Worm (Caenorhabditis elegans) whole organism, L1 larva: ENCODE results near the gene B0361.9.

Experiments used
- C34B4.2 ChIP-seq: sonication (generic microtip); optimal IDR thresholded peaks from 2 replicates; lab custom pipeline; 2017; ENCODE audit warnings: mild to moderate bottlenecking, missing genetic modification characterization, missing compliant biosample characterization
- F16B12.6 ChIP-seq: fragments of 150-350 bp; optimal IDR thresholded peaks from 2 replicates; lab custom pipeline; 2014; ENCODE audit warnings: missing biosample characterization, missing genetic modification characterization
- Y116A8C.19 ChIP-seq: sonication (generic microtip); optimal IDR thresholded peaks from 2 replicates; lab custom pipeline; 2016; ENCODE audit warnings: missing compliant biosample characterization, missing genetic modification characterization, borderline replicate concordance
- aly-2 ChIP-seq: fragments of 150-350 bp; optimal IDR thresholded peaks from 2 replicates; lab custom pipeline; 2014; ENCODE audit warnings: missing biosample characterization, missing genetic modification characterization
- blmp-1 ChIP-seq: fragments of 150-350 bp; optimal IDR thresholded peaks from 2 replicates; lab custom pipeline; 2014; ENCODE audit warnings: missing biosample characterization, missing genetic modification characterization
- ceh-63 ChIP-seq: fragments of 200-800 bp; sonication (Bioruptor generic); optimal IDR thresholded peaks from 2 replicates; lab custom pipeline; 2018; ENCODE audit warnings: mild to moderate bottlenecking, missing genetic modification characterization, missing compliant biosample characterization
- ces-1 ChIP-seq: fragments of 150-350 bp; optimal IDR thresholded peaks from 2 replicates; lab custom pipeline; 2014; ENCODE audit warnings: missing biosample characterization, missing genetic modification reagents, missing genetic modification characterization
- dpl-1 ChIP-seq, 3 experiments: fragments of 150-350 bp in 2 of 3; sonication (generic microtip) in 1 of 3; optimal IDR thresholded peaks; 2 replicates each; lab custom pipeline; 2014 to 2017; ENCODE audit warnings: missing biosample characterization in 3 of 3, missing genetic modification characterization in 3 of 3, missing genetic modification reagents in 3 of 3
- dsc-1 ChIP-seq: sonication (generic microtip); optimal IDR thresholded peaks from 2 replicates; lab custom pipeline; 2016; ENCODE audit warnings: mild to moderate bottlenecking, missing genetic modification characterization, missing compliant biosample characterization
- efl-1 ChIP-seq, 4 experiments: fragments of 150-350 bp; optimal IDR thresholded peaks in 3 of 4; peaks in 1 of 4; 1 replicate in 1 of 4; 2 replicates in 3 of 4; lab custom pipeline; 2014; ENCODE audit warnings: missing biosample characterization in 2 of 4, missing genetic modification characterization in 2 of 4, missing genetic modification reagents in 2 of 4
- egl-13 ChIP-seq: sonication (generic microtip); optimal IDR thresholded peaks from 2 replicates; lab custom pipeline; 2016; ENCODE audit warnings: missing genotype, missing genetic modification reagents, missing genetic modification characterization, missing compliant biosample characterization
- egl-27 ChIP-seq, 2 experiments: fragments of 150-350 bp in 1 of 2; sonication (generic microtip); optimal IDR thresholded peaks; 3 replicates each; lab custom pipeline; 2017 to 2018; ENCODE audit warnings: missing biosample characterization in 2 of 2, missing genetic modification characterization in 2 of 2, missing genetic modification reagents in 2 of 2
- elt-2 ChIP-seq: sonication (generic microtip); optimal IDR thresholded peaks from 2 replicates; lab custom pipeline; 2016; ENCODE audit warnings: missing genetic modification characterization, mild to moderate bottlenecking, inconsistent platforms, missing compliant biosample characterization, missing genetic modification reagents
- fkh-10 ChIP-seq: sonication (generic microtip); optimal IDR thresholded peaks from 2 replicates; lab custom pipeline; 2017; ENCODE audit warnings: missing biosample characterization, missing genetic modification reagents, missing genetic modification characterization
- fos-1 ChIP-seq: fragments of 150-350 bp; optimal IDR thresholded peaks from 2 replicates; lab custom pipeline; 2014; ENCODE audit warnings: missing biosample characterization, missing genetic modification characterization
- hlh-4 ChIP-seq: sonication (generic microtip); optimal IDR thresholded peaks from 2 replicates; lab custom pipeline; 2016; ENCODE audit warnings: mild to moderate bottlenecking, missing genetic modification characterization, missing compliant biosample characterization
- lin-14 ChIP-seq: fragments of 200-800 bp; sonication (Bioruptor generic); optimal IDR thresholded peaks from 2 replicates; lab custom pipeline; 2018; ENCODE audit warnings: mild to moderate bottlenecking, missing genetic modification characterization, moderate library complexity, missing compliant biosample characterization
- lin-15B ChIP-seq: fragments of 150-350 bp; sonication (generic microtip); optimal IDR thresholded peaks from 3 replicates; lab custom pipeline; 2014; ENCODE audit warnings: missing biosample characterization, missing genetic modification characterization
- lin-39 ChIP-seq: fragments of 150-350 bp; optimal IDR thresholded peaks from 2 replicates; lab custom pipeline; 2014; ENCODE audit warnings: missing biosample characterization, missing genetic modification reagents, missing genetic modification characterization
- lir-3 ChIP-seq: sonication (generic microtip); optimal IDR thresholded peaks from 2 replicates; lab custom pipeline; 2016; ENCODE audit warnings: mild to moderate bottlenecking, missing genetic modification characterization, moderate library complexity, missing compliant biosample characterization; ENCODE audit not compliant: poor library complexity
- mab-9 ChIP-seq: fragments of 200-800 bp; sonication (Bioruptor generic); IDR thresholded peaks from 2 replicates; pipeline ENCODE4 v1.3.6; 2022; ENCODE audit warnings: missing genetic modification reagents, missing genetic modification characterization, missing compliant biosample characterization
- mep-1 ChIP-seq: fragments of 150-350 bp; optimal IDR thresholded peaks from 2 replicates; lab custom pipeline; 2014; ENCODE audit warnings: missing biosample characterization, missing genetic modification characterization
- nhr-12 ChIP-seq: sonication (generic microtip); optimal IDR thresholded peaks from 2 replicates; lab custom pipeline; 2017; ENCODE audit warnings: missing biosample characterization, missing genetic modification characterization
- nhr-237 ChIP-seq: fragments of 150-350 bp; optimal IDR thresholded peaks from 2 replicates; lab custom pipeline; 2014; ENCODE audit warnings: missing biosample characterization, missing genetic modification characterization
- nhr-71 ChIP-seq: sonication (generic microtip); optimal IDR thresholded peaks from 2 replicates; lab custom pipeline; 2016; ENCODE audit warnings: mild to moderate bottlenecking, missing genetic modification characterization, moderate library complexity, missing compliant biosample characterization
- nhr-76 ChIP-seq: sonication (generic microtip); optimal IDR thresholded peaks from 2 replicates; lab custom pipeline; 2017; ENCODE audit warnings: missing biosample characterization, missing genetic modification characterization
- nhr-77 ChIP-seq: fragments of 150-350 bp; optimal IDR thresholded peaks from 2 replicates; lab custom pipeline; 2014; ENCODE audit warnings: missing biosample characterization, missing genetic modification characterization
- nhr-90 ChIP-seq: sonication (generic microtip); optimal IDR thresholded peaks from 2 replicates; lab custom pipeline; 2016; ENCODE audit warnings: mild to moderate bottlenecking, missing genetic modification characterization, missing compliant biosample characterization; ENCODE audit not compliant: poor library complexity
- pqm-1 ChIP-seq: sonication (generic microtip); optimal IDR thresholded peaks from 3 replicates; lab custom pipeline; 2017; ENCODE audit warnings: missing biosample characterization, missing genetic modification characterization
- rnt-1 ChIP-seq: sonication (generic microtip); optimal IDR thresholded peaks from 2 replicates; lab custom pipeline; 2016; ENCODE audit warnings: mild to moderate bottlenecking, missing genetic modification characterization, moderate library complexity, missing compliant biosample characterization
- skn-1 ChIP-seq: fragments of 150-350 bp; optimal IDR thresholded peaks from 2 replicates; lab custom pipeline; 2014; ENCODE audit warnings: missing biosample characterization, missing genetic modification characterization
- snpc-4 ChIP-seq: fragments of 150-350 bp; optimal IDR thresholded peaks from 2 replicates; lab custom pipeline; 2014; ENCODE audit warnings: missing biosample characterization, missing genetic modification characterization
- sox-4 ChIP-seq: sonication (generic microtip); optimal IDR thresholded peaks from 2 replicates; lab custom pipeline; 2016; ENCODE audit warnings: missing genetic modification characterization, missing compliant biosample characterization
- sptf-1 ChIP-seq: fragments of 150-350 bp; optimal IDR thresholded peaks from 2 replicates; lab custom pipeline; 2014; ENCODE audit warnings: missing biosample characterization, missing genetic modification characterization
- tbx-2 ChIP-seq: sonication (generic microtip); optimal IDR thresholded peaks from 2 replicates; lab custom pipeline; 2016; ENCODE audit warnings: missing genetic modification characterization, missing compliant biosample characterization
- unc-130 ChIP-seq: fragments of 150-350 bp; optimal IDR thresholded peaks from 2 replicates; lab custom pipeline; 2017; ENCODE audit warnings: missing biosample characterization, missing genetic modification characterization, inconsistent platforms
- unc-62 ChIP-seq: fragments of 150-350 bp; optimal IDR thresholded peaks from 2 replicates; lab custom pipeline; 2014; ENCODE audit warnings: missing biosample characterization, missing genetic modification reagents, missing genetic modification characterization
- unc-86 ChIP-seq: sonication (generic microtip); optimal IDR thresholded peaks from 2 replicates; lab custom pipeline; 2016; ENCODE audit warnings: missing genetic modification characterization, missing compliant biosample characterization
- unc-98 ChIP-seq: fragments of 200-800 bp; sonication (Bioruptor generic); IDR thresholded peaks from 2 replicates; pipeline ENCODE4 v1.3.6; 2022; ENCODE audit warnings: missing genetic modification characterization, missing compliant biosample characterization
- zag-1 ChIP-seq: fragments of 150-350 bp; optimal IDR thresholded peaks from 2 replicates; lab custom pipeline; 2014; ENCODE audit warnings: missing biosample characterization, missing genetic modification characterization

B0361.9 gene

DNA sequence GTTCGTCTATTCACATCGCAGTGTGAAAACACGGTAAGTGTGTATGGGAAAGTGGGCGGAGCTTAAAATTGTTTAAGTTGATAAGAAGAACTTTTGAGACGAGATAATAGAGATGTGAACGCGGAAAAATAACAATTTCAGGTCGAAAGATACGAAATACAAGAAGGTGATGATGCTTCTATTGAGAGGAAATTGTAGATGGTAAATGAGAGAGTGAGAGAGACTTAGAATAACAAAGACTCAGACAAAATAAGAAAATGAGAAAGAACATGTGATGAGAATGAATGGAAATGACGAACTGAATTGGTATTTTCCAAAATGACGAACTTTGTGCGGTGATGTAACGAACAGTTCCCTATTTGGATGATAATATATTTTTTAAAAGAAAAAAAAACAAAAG, 28.3 kb downstream of the B0361.9 start (continued):
- no peak for TF ChIP-seq lin-39 (tag; lab: Kevin White, UChicago)
- TF ChIP-seq F16B12.6 (tag; lab: Kevin White, UChicago), result no peak
- no peak for TF ChIP-seq nhr-90 (tag; lab: Kevin White, UChicago)
- no peak for TF ChIP-seq unc-98 (GFP tag; lab: Robert Waterston, UW)
- no peak for TF ChIP-seq C34B4.2 (tag; lab: Kevin White, UChicago)
- TF ChIP-seq mab-9 (GFP tag; lab: Robert Waterston, UW), result no peak
- no peak for TF ChIP-seq unc-86 (tag; lab: Kevin White, UChicago)
- peak; percentile 34 for TF ChIP-seq lin-14 (GFP tag; lab: Kevin White, UChicago)
- TF ChIP-seq nhr-71 (tag; lab: Kevin White, UChicago), result peak; percentile 9
- TF ChIP-seq efl-1 (optimal IDR thresholded peaks at IDR 0.05; lab: Kevin White, UChicago), result no peak
- TF ChIP-seq efl-1 (GFP tag; optimal IDR thresholded peaks at IDR 0.05 in 1 of 2; lab: Kevin White, UChicago), result peak; percentile 4 to 40
- TF ChIP-seq nhr-237 (tag; lab: Kevin White, UChicago), result no peak
- no peak for TF ChIP-seq ceh-63 (GFP tag; lab: Kevin White, UChicago)
- no peak for TF ChIP-seq snpc-4

DNA sequence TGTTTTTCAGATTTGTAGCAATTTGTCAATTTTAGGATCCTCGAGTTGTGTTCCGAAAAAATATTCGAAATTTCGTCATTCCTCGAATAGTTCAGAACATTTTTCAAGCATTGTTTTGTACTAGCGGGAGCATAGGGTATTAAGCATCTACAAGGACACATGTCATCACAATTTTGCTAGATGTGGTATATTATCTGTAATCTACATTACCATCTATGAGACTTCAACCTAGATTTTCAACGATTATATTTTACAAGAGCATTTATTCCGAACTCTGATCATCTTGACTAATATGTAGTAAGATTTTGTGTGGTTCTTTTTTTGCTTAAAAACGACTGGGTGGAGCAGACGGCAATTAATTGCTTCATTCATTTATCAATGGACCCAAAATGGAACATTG, 36.4 kb downstream of the B0361.9 start:
- TF ChIP-seq elt-2 (tag; lab: Kevin White, UChicago) (no peak), nhr-76 (tag; lab: Kevin White, UChicago) (no peak)
- TF ChIP-seq, all 84 proteins: peak for 0

DNA sequence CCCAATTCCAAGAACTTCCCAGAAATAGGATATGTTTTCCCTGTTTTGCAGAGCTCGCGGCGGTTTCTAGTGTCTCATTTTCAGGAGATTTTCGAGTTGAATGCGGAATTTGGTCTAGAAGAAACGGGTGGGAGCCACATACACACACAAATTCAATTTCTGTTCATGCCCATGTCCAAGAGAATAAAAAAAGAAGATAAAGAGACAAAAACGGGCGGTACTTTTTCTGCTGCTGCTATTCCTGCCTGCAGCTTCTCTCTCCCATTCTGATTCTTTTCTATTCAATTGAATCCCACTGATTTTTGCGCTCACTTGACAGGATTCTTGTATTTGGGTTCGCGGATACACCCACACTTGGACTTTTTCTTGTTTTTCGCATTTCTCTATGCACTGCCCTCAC, 36.8 kb downstream of the B0361.9 start:
- TF ChIP-seq dsc-1 (tag; lab: Kevin White, UChicago), result no peak
- no peak for TF ChIP-seq nhr-77 (tag; lab: Kevin White, UChicago)
- TF ChIP-seq sox-4, result no peak
- no peak for TF ChIP-seq lir-3 (tag; lab: Kevin White, UChicago)
- no peak for TF ChIP-seq rnt-1 (tag; lab: Kevin White, UChicago)
- TF ChIP-seq fkh-10 (GFP tag; lab: Kevin White, UChicago), result peak; percentile 50
- TF ChIP-seq dpl-1 (GFP tag; optimal IDR thresholded peaks at IDR 0.05; lab: Kevin White, UChicago), result no peak
- no peak for TF ChIP-seq skn-1 (tag; lab: Kevin White, UChicago)
- TF ChIP-seq lin-14 (GFP tag; lab: Kevin White, UChicago), result peak; percentile 34

DNA sequence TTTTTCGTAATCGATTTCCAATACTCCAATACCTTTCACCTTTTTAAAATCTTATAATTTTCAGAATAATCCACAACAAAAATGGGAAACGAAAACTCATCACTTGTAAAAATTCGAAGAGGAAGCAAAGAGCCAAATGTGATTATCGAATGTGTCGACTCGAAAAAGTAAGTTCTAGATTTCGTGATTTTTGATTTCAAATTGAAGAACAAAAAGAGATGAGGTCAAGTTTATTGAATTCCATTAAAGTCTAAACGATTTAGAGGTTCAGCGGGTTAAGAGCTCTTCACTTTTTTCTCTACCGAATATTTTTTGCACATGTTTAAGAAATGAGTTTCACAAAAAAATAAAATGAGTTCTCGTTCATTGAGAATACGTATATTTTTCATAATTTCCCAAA, 40.5 kb downstream of the B0361.9 start, which contains the start of gene B0361.4:
TSS of gene B0361.4 (plus strand) at position 61 of the 400 bp plus-strand sequence.
- peak; percentile 88 for TF ChIP-seq fkh-10 (GFP tag; lab: Kevin White, UChicago)
- peak; percentile 18 for TF ChIP-seq lin-14 (GFP tag; lab: Kevin White, UChicago)
- no peak for TF ChIP-seq egl-13
- no peak for TF ChIP-seq lin-39 (tag; lab: Kevin White, UChicago)

DNA sequence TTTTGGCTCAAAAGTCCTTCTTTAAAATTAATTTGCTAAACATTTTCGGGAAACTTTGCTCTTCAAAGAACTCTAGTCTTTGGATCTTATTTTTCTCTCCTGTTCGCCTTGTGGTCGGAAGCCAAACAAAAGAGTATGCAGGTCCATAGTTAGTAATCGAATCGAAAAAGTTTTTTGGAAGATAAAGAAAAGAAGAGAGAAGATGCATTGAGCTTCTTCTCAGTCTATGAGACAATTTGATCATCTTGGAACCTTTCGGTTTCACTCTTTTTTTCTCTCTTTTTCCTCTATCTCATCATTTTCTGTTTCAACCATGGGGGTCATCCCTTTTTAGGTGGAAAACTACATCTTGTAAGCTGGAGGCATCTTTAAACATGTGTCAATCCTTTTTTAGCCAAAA, 45.8 kb downstream of the B0361.9 start:
- no peak for TF ChIP-seq nhr-12 (tag; lab: Kevin White, UChicago)
- TF ChIP-seq unc-62, result no peak
- TF ChIP-seq sptf-1, result no peak
- TF ChIP-seq aly-2 (tag; lab: Kevin White, UChicago), result no peak
- no peak for TF ChIP-seq tbx-2 (tag; lab: Kevin White, UChicago)
- TF ChIP-seq snpc-4, result no peak
- no peak for TF ChIP-seq skn-1 (tag; lab: Kevin White, UChicago)
- TF ChIP-seq hlh-4, result no peak
- TF ChIP-seq F16B12.6 (tag; lab: Kevin White, UChicago), result no peak
- TF ChIP-seq mab-9 (GFP tag; lab: Robert Waterston, UW), result no peak
- TF ChIP-seq fos-1 (tag; lab: Kevin White, UChicago), result no peak
- no peak for TF ChIP-seq blmp-1 (tag; lab: Kevin White, UChicago)
- TF ChIP-seq mep-1 (tag; lab: Kevin White, UChicago), result no peak
- peak; percentile 72 for TF ChIP-seq lin-14 (GFP tag; lab: Kevin White, UChicago)
- no peak for TF ChIP-seq Y116A8C.19
- peak; percentile 78 for TF ChIP-seq fkh-10 (GFP tag; lab: Kevin White, UChicago)
- TF ChIP-seq lin-15B, result no peak
- no peak for TF ChIP-seq egl-27 (tag; optimal IDR thresholded peaks at IDR 0.05; lab: Kevin White, UChicago)
- TF ChIP-seq pqm-1 (tag; lab: Kevin White, UChicago), result no peak
- TF ChIP-seq nhr-237 (tag; lab: Kevin White, UChicago), result no peak
- TF ChIP-seq sox-4, result no peak
- peak; percentile 82 for TF ChIP-seq ces-1 (GFP tag; lab: Kevin White, UChicago)
- no peak for TF ChIP-seq zag-1
- TF ChIP-seq unc-130 (tag; lab: Kevin White, UChicago), result no peak
